Worm (Caenorhabditis elegans): ENCODE data around the gene ZK354.7.

ce11 chrIV:5290547-5290946, 12.4 kb downstream of the ZK354.7 start, which contains the start of gene nlp-47:
- TF ChIP-seq flt-1 (GFP tag; IDR thresholded peaks at IDR 0.05) (no peak), tab-1 (GFP tag; IDR thresholded peaks at IDR 0.05) (no peak)
